Worm (Caenorhabditis elegans): ENCODE data around the gene ZK666.15.

DNA sequence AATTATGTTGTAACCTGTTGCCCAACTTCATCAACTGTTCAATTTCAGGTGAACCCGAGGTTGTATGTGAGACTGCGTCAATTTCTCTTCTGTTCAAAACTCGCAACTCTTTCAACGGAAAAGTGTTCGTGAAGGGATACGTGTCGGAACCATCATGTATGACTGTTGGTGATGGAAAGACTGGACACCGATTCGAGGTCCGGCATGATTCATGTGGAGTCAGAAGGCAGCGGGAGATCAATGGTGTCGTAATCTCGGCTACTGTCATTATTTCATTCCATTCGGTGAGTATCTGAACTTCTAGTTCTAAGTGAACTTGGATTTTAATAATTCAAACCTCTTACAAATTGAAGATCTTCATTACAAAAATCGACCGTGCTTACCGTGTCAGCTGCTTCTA, 49.0 kb upstream of the ZK666.15 start:
- TF ChIP-seq W03F9.2 (tag; optimal IDR thresholded peaks at IDR 0.05) = no peak
- no peak for TF ChIP-seq dao-5 (tag; optimal IDR thresholded peaks at IDR 0.05)
- no peak for TF ChIP-seq him-1 (tag; optimal IDR thresholded peaks at IDR 0.05)

Data from whole organism, L4/young adult.